Worm (Caenorhabditis elegans): ENCODE measurements around the gene math-15.

- TF ChIP-seq tab-1 (GFP tag; IDR thresholded peaks at IDR 0.05) (no peak), T22C8.4 (GFP tag; IDR thresholded peaks at IDR 0.05) (no peak)
Measured at ce11 chrII:1884635-1885034, 18.5 kb downstream of the math-15 start, which contains the start of gene math-6.
